Worm (Caenorhabditis elegans) whole organism, L1 larva: ENCODE data around the gene eif-3.G.

Source experiments
- C04F5.9 ChIP-seq: sonication (generic microtip); optimal IDR thresholded peaks from 2 replicates; lab custom pipeline; 2016; ENCODE audit warnings: missing genetic modification characterization, missing compliant biosample characterization
- C34B4.2 ChIP-seq: sonication (generic microtip); optimal IDR thresholded peaks from 2 replicates; lab custom pipeline; 2017; ENCODE audit warnings: mild to moderate bottlenecking, missing genetic modification characterization, missing compliant biosample characterization
- F16B12.6 ChIP-seq: fragments of 150-350 bp; optimal IDR thresholded peaks from 2 replicates; lab custom pipeline; 2014; ENCODE audit warnings: missing biosample characterization, missing genetic modification characterization
- Y116A8C.19 ChIP-seq: sonication (generic microtip); optimal IDR thresholded peaks from 2 replicates; lab custom pipeline; 2016; ENCODE audit warnings: missing compliant biosample characterization, missing genetic modification characterization, borderline replicate concordance
- aha-1 ChIP-seq: fragments of 150-350 bp; optimal IDR thresholded peaks from 2 replicates; lab custom pipeline; 2014; ENCODE audit warnings: missing biosample characterization, missing genetic modification characterization
- alr-1 ChIP-seq: fragments of 200-800 bp; sonication (Bioruptor generic); optimal IDR thresholded peaks from 2 replicates; lab custom pipeline; 2018; ENCODE audit warnings: borderline replicate concordance, mild to moderate bottlenecking, missing genetic modification characterization, missing compliant biosample characterization
- aly-2 ChIP-seq: fragments of 150-350 bp; optimal IDR thresholded peaks from 2 replicates; lab custom pipeline; 2014; ENCODE audit warnings: missing biosample characterization, missing genetic modification characterization
- ama-1 ChIP-seq: fragments of 150-350 bp; optimal IDR thresholded peaks from 2 replicates; lab custom pipeline; 2014
- blmp-1 ChIP-seq: fragments of 150-350 bp; optimal IDR thresholded peaks from 2 replicates; lab custom pipeline; 2014; ENCODE audit warnings: missing biosample characterization, missing genetic modification characterization
- ceh-63 ChIP-seq: fragments of 200-800 bp; sonication (Bioruptor generic); optimal IDR thresholded peaks from 2 replicates; lab custom pipeline; 2018; ENCODE audit warnings: mild to moderate bottlenecking, missing genetic modification characterization, missing compliant biosample characterization
- ceh-88 ChIP-seq: fragments of 200-800 bp; sonication (Bioruptor generic); IDR thresholded peaks from 2 replicates; pipeline ENCODE4 v1.3.6; 2022; ENCODE audit warnings: missing genetic modification characterization, missing compliant biosample characterization
- ces-1 ChIP-seq: fragments of 150-350 bp; optimal IDR thresholded peaks from 2 replicates; lab custom pipeline; 2014; ENCODE audit warnings: missing biosample characterization, missing genetic modification reagents, missing genetic modification characterization
- efl-1 ChIP-seq, 4 experiments: fragments of 150-350 bp; optimal IDR thresholded peaks in 3 of 4; peaks in 1 of 4; 1 replicate in 1 of 4; 2 replicates in 3 of 4; lab custom pipeline; 2014; ENCODE audit warnings: missing biosample characterization in 2 of 4, missing genetic modification characterization in 2 of 4, missing genetic modification reagents in 2 of 4
- egl-13 ChIP-seq: sonication (generic microtip); optimal IDR thresholded peaks from 2 replicates; lab custom pipeline; 2016; ENCODE audit warnings: missing genotype, missing genetic modification reagents, missing genetic modification characterization, missing compliant biosample characterization
- egl-27 ChIP-seq, 2 experiments: fragments of 150-350 bp in 1 of 2; sonication (generic microtip); optimal IDR thresholded peaks; 3 replicates each; lab custom pipeline; 2017 to 2018; ENCODE audit warnings: missing biosample characterization in 2 of 2, missing genetic modification characterization in 2 of 2, missing genetic modification reagents in 2 of 2
- elt-2 ChIP-seq: sonication (generic microtip); optimal IDR thresholded peaks from 2 replicates; lab custom pipeline; 2016; ENCODE audit warnings: missing genetic modification characterization, mild to moderate bottlenecking, inconsistent platforms, missing compliant biosample characterization, missing genetic modification reagents
- elt-3 ChIP-seq, 6 experiments: fragments of 150-350 bp in 1 of 6; sonication (generic microtip); optimal IDR thresholded peaks; 2 replicates each; lab custom pipeline; 2017 to 2018; ENCODE audit warnings: missing biosample characterization in 6 of 6, missing genetic modification characterization in 6 of 6, inconsistent platforms in 1 of 6
- ets-5 ChIP-seq: fragments of 200-800 bp; sonication (Bioruptor generic); IDR thresholded peaks from 2 replicates; pipeline ENCODE4 v1.3.6; 2022; ENCODE audit warnings: missing genetic modification characterization, missing compliant biosample characterization
- fkh-8 ChIP-seq: sonication (generic microtip); optimal IDR thresholded peaks from 2 replicates; lab custom pipeline; 2016; ENCODE audit warnings: mild to moderate bottlenecking, missing genetic modification characterization, missing compliant biosample characterization
- grh-1 ChIP-seq: fragments of 200-800 bp; sonication (Bioruptor generic); IDR thresholded peaks from 2 replicates; pipeline ENCODE4 v1.3.6; 2022; ENCODE audit warnings: missing genetic modification reagents, missing genetic modification characterization, missing compliant biosample characterization
- hlh-4 ChIP-seq: sonication (generic microtip); optimal IDR thresholded peaks from 2 replicates; lab custom pipeline; 2016; ENCODE audit warnings: mild to moderate bottlenecking, missing genetic modification characterization, missing compliant biosample characterization
- irx-1 ChIP-seq: sonication (generic microtip); optimal IDR thresholded peaks from 2 replicates; lab custom pipeline; 2016; ENCODE audit warnings: missing genetic modification characterization, missing compliant biosample characterization
- isw-1 ChIP-seq: fragments of 200-800 bp; sonication (Bioruptor generic); IDR thresholded peaks from 2 replicates; pipeline ENCODE4 v1.3.6; 2022; ENCODE audit warnings: missing genetic modification characterization, missing compliant biosample characterization
- lin-14 ChIP-seq: fragments of 200-800 bp; sonication (Bioruptor generic); optimal IDR thresholded peaks from 2 replicates; lab custom pipeline; 2018; ENCODE audit warnings: mild to moderate bottlenecking, missing genetic modification characterization, moderate library complexity, missing compliant biosample characterization
- lin-15B ChIP-seq: fragments of 150-350 bp; sonication (generic microtip); optimal IDR thresholded peaks from 3 replicates; lab custom pipeline; 2014; ENCODE audit warnings: missing biosample characterization, missing genetic modification characterization
- lin-35 ChIP-seq, 2 experiments: fragments of 150-350 bp; optimal IDR thresholded peaks; 2 replicates each; lab custom pipeline; 2014; ENCODE audit warnings: missing biosample characterization in 2 of 2, missing genetic modification characterization in 2 of 2, missing genetic modification reagents in 2 of 2
- lin-39 ChIP-seq: fragments of 150-350 bp; optimal IDR thresholded peaks from 2 replicates; lab custom pipeline; 2014; ENCODE audit warnings: missing biosample characterization, missing genetic modification reagents, missing genetic modification characterization
- lir-3 ChIP-seq: sonication (generic microtip); optimal IDR thresholded peaks from 2 replicates; lab custom pipeline; 2016; ENCODE audit warnings: mild to moderate bottlenecking, missing genetic modification characterization, moderate library complexity, missing compliant biosample characterization; ENCODE audit not compliant: poor library complexity
- mab-9 ChIP-seq: fragments of 200-800 bp; sonication (Bioruptor generic); IDR thresholded peaks from 2 replicates; pipeline ENCODE4 v1.3.6; 2022; ENCODE audit warnings: missing genetic modification reagents, missing genetic modification characterization, missing compliant biosample characterization
- mef-2 ChIP-seq: fragments of 150-350 bp; optimal IDR thresholded peaks from 2 replicates; lab custom pipeline; 2014; ENCODE audit warnings: missing biosample characterization, missing genetic modification characterization
- mep-1 ChIP-seq: fragments of 150-350 bp; optimal IDR thresholded peaks from 2 replicates; lab custom pipeline; 2014; ENCODE audit warnings: missing biosample characterization, missing genetic modification characterization
- nhr-11 ChIP-seq: fragments of 150-350 bp; optimal IDR thresholded peaks from 2 replicates; lab custom pipeline; 2014; ENCODE audit warnings: missing biosample characterization, missing genetic modification characterization
- nhr-19 ChIP-seq: fragments of 200-800 bp; sonication (Bioruptor generic); conservative IDR thresholded peaks from 2 replicates; pipeline ENCODE4 v1.3.6; 2022; ENCODE audit warnings: missing genetic modification characterization, missing compliant biosample characterization
- nhr-20 ChIP-seq: sonication (generic microtip); optimal IDR thresholded peaks from 2 replicates; lab custom pipeline; 2016; ENCODE audit warnings: mild to moderate bottlenecking, missing genetic modification characterization, missing compliant biosample characterization
- nhr-237 ChIP-seq: fragments of 150-350 bp; optimal IDR thresholded peaks from 2 replicates; lab custom pipeline; 2014; ENCODE audit warnings: missing biosample characterization, missing genetic modification characterization
- nhr-71 ChIP-seq: sonication (generic microtip); optimal IDR thresholded peaks from 2 replicates; lab custom pipeline; 2016; ENCODE audit warnings: mild to moderate bottlenecking, missing genetic modification characterization, moderate library complexity, missing compliant biosample characterization
- nhr-77 ChIP-seq: fragments of 150-350 bp; optimal IDR thresholded peaks from 2 replicates; lab custom pipeline; 2014; ENCODE audit warnings: missing biosample characterization, missing genetic modification characterization
- nhr-84 ChIP-seq: sonication (generic microtip); optimal IDR thresholded peaks from 2 replicates; lab custom pipeline; 2017; ENCODE audit warnings: missing biosample characterization, missing genetic modification characterization
- pag-3 ChIP-seq: sonication (generic microtip); optimal IDR thresholded peaks from 2 replicates; lab custom pipeline; 2017; ENCODE audit warnings: missing genetic modification characterization, mild to moderate bottlenecking, missing compliant biosample characterization, antibody characterized with exemption, borderline replicate concordance; ENCODE audit not compliant: insufficient read depth
- pqm-1 ChIP-seq: sonication (generic microtip); optimal IDR thresholded peaks from 3 replicates; lab custom pipeline; 2017; ENCODE audit warnings: missing biosample characterization, missing genetic modification characterization
- skn-1 ChIP-seq: fragments of 150-350 bp; optimal IDR thresholded peaks from 2 replicates; lab custom pipeline; 2014; ENCODE audit warnings: missing biosample characterization, missing genetic modification characterization
- snpc-4 ChIP-seq: fragments of 150-350 bp; optimal IDR thresholded peaks from 2 replicates; lab custom pipeline; 2014; ENCODE audit warnings: missing biosample characterization, missing genetic modification characterization
- snu-23 ChIP-seq: sonication (generic microtip); optimal IDR thresholded peaks from 2 replicates; lab custom pipeline; 2016; ENCODE audit warnings: missing genetic modification characterization, missing compliant biosample characterization
- sox-4 ChIP-seq: sonication (generic microtip); optimal IDR thresholded peaks from 2 replicates; lab custom pipeline; 2016; ENCODE audit warnings: missing genetic modification characterization, missing compliant biosample characterization
- sptf-1 ChIP-seq: fragments of 150-350 bp; optimal IDR thresholded peaks from 2 replicates; lab custom pipeline; 2014; ENCODE audit warnings: missing biosample characterization, missing genetic modification characterization
- sup-37 ChIP-seq: fragments of 200-800 bp; sonication (Bioruptor generic); optimal IDR thresholded peaks from 2 replicates; lab custom pipeline; 2018; ENCODE audit warnings: mild to moderate bottlenecking, missing genetic modification characterization, missing compliant biosample characterization
- swsn-7 ChIP-seq: sonication (generic microtip); optimal IDR thresholded peaks from 2 replicates; lab custom pipeline; 2016; ENCODE audit warnings: missing genetic modification characterization, missing compliant biosample characterization
- tbx-2 ChIP-seq: sonication (generic microtip); optimal IDR thresholded peaks from 2 replicates; lab custom pipeline; 2016; ENCODE audit warnings: missing genetic modification characterization, missing compliant biosample characterization
- tlp-1 ChIP-seq: fragments of 150-350 bp; optimal IDR thresholded peaks from 2 replicates; lab custom pipeline; 2014; ENCODE audit warnings: missing biosample characterization, missing genetic modification characterization
- unc-30 ChIP-seq: sonication (generic microtip); optimal IDR thresholded peaks from 2 replicates; lab custom pipeline; 2017; ENCODE audit warnings: missing biosample characterization, missing genetic modification characterization
- unc-62 ChIP-seq: fragments of 150-350 bp; optimal IDR thresholded peaks from 2 replicates; lab custom pipeline; 2014; ENCODE audit warnings: missing biosample characterization, missing genetic modification reagents, missing genetic modification characterization
- xbp-1 ChIP-seq: sonication (generic microtip); optimal IDR thresholded peaks from 2 replicates; lab custom pipeline; 2016; ENCODE audit warnings: missing genetic modification characterization, missing compliant biosample characterization
- zag-1 ChIP-seq: fragments of 150-350 bp; optimal IDR thresholded peaks from 2 replicates; lab custom pipeline; 2014; ENCODE audit warnings: missing biosample characterization, missing genetic modification characterization
- ztf-4 ChIP-seq: fragments of 150-350 bp; optimal IDR thresholded peaks from 2 replicates; lab custom pipeline; 2014; ENCODE audit warnings: missing biosample characterization, missing genetic modification characterization

eif-3.G gene

ce11 chrII:8464448-8464898, 21.9 kb downstream of the eif-3.G start, which contains the start of gene fars-3:
Gene fars-3 (plus strand): TSS chrII:8464848.
- TF ChIP-seq lir-3 (tag; lab: Kevin White, UChicago) (no peak), aly-2 (tag; lab: Kevin White, UChicago) (peak; percentile 46), nhr-237 (tag; lab: Kevin White, UChicago) (no peak), lin-14 (GFP tag; lab: Kevin White, UChicago) (no peak), elt-2 (tag; lab: Kevin White, UChicago) (no peak), efl-1 (optimal IDR thresholded peaks at IDR 0.05; lab: Kevin White, UChicago) (peak; percentile 1 to 8), efl-1 (GFP tag; optimal IDR thresholded peaks at IDR 0.05 in 1 of 2; lab: Kevin White, UChicago) (peak in 1 of 2 experiments; percentile 36), lin-39 (tag; lab: Kevin White, UChicago) (no peak), nhr-19 (no peak), Y116A8C.19 (tag; lab: Kevin White, UChicago) (no peak), irx-1 (no peak), C34B4.2 (tag; lab: Kevin White, UChicago) (no peak), mef-2 (tag; lab: Kevin White, UChicago) (no peak), swsn-7 (peak; percentile 8), isw-1 (GFP tag; lab: Robert Waterston, UW) (no peak), sox-4 (no peak), sup-37 (GFP tag; lab: Kevin White, UChicago) (no peak), mab-9 (GFP tag; lab: Robert Waterston, UW) (no peak), ces-1 (GFP tag; lab: Kevin White, UChicago) (no peak), nhr-20 (peak; percentile 5), blmp-1 (peak; percentile 52), egl-13 (tag; lab: Kevin White, UChicago) (no peak), xbp-1 (tag; lab: Kevin White, UChicago) (peak; percentile 13), unc-30 (tag; lab: Kevin White, UChicago) (no peak), tbx-2 (no peak), nhr-11 (tag; lab: Kevin White, UChicago) (no peak), tlp-1 (tag; lab: Kevin White, UChicago) (no peak), aha-1 (tag; lab: Kevin White, UChicago) (no peak), nhr-77 (tag; lab: Kevin White, UChicago) (no peak), pag-3 (no peak), ets-5 (no peak), skn-1 (tag; lab: Kevin White, UChicago) (peak; percentile 25), lin-35 (GFP tag; optimal IDR thresholded peaks at IDR 0.05; lab: Kevin White, UChicago) (peak in 1 of 2 experiments; percentile 28), C04F5.9 (tag; lab: Kevin White, UChicago) (no peak), ama-1 (peak; percentile 17), hlh-4 (no peak), lin-15B (no peak), pqm-1 (tag; lab: Kevin White, UChicago) (no peak), elt-3 (tag; optimal IDR thresholded peaks at IDR 0.05; lab: Kevin White, UChicago) (no peak), egl-27 (tag; optimal IDR thresholded peaks at IDR 0.05; lab: Kevin White, UChicago) (no peak), nhr-84 (tag; lab: Kevin White, UChicago) (no peak), F16B12.6 (tag; lab: Kevin White, UChicago) (peak; percentile 78), snpc-4 (tag; lab: Kevin White, UChicago) (peak; percentile 12), alr-1 (no peak), grh-1 (no peak), unc-62 (GFP tag; lab: Kevin White, UChicago) (no peak), ceh-88 (GFP tag; lab: Robert Waterston, UW) (no peak), sptf-1 (tag; lab: Kevin White, UChicago) (no peak), ztf-4 (no peak), fkh-8 (no peak), nhr-71 (tag; lab: Kevin White, UChicago) (peak; percentile 30), ceh-63 (GFP tag; lab: Kevin White, UChicago) (no peak), mep-1 (tag; lab: Kevin White, UChicago) (peak; percentile 70), snu-23 (GFP tag; lab: Kevin White, UChicago) (peak; percentile 31), zag-1 (tag; lab: Kevin White, UChicago) (no peak)
